Fruit fly (Drosophila melanogaster) Kc167 (cell line): ENCODE results near the gene CG32109.

Experiments
- Myc ChIP-seq: fragments of >200 bp; optimal IDR thresholded peaks from 2 replicates; lab custom pipeline; 2017; ENCODE audit warnings: missing external identifiers
- Sin3A ChIP-seq: fragments of >200 bp; optimal IDR thresholded peaks from 2 replicates; lab custom pipeline; 2018; ENCODE audit warnings: missing external identifiers
- h ChIP-seq: fragments of >200 bp; optimal IDR thresholded peaks from 3 replicates; lab custom pipeline; 2018; ENCODE audit warnings: missing external identifiers
- insv ChIP-seq: fragments of >200 bp; optimal IDR thresholded peaks from 3 replicates; lab custom pipeline; 2018; ENCODE audit warnings: missing external identifiers
- psq ChIP-seq: fragments of >200 bp; optimal IDR thresholded peaks from 2 replicates; lab custom pipeline; 2017; ENCODE audit warnings: missing external identifiers
- ttk ChIP-seq: sonication (Bioruptor generic); optimal IDR thresholded peaks from 2 replicates; lab custom pipeline; 2017; ENCODE audit warnings: missing external identifiers

Gene CG32109

dm6 chr3L:12714588-12715196, 30.5 kb upstream of the CG32109 start:
- TF ChIP-seq Myc (lab: Kevin White, UChicago) (no peak), Sin3A (lab: Kevin White, UChicago) (no peak), ttk (no peak), h (lab: Kevin White, UChicago) (no peak)

- TF ChIP-seq Sin3A (lab: Kevin White, UChicago): no peak
- no peak for TF ChIP-seq psq (lab: Kevin White, UChicago)
- TF ChIP-seq h (lab: Kevin White, UChicago): no peak
- TF ChIP-seq Myc (lab: Kevin White, UChicago): no peak
- TF ChIP-seq insv (lab: Kevin White, UChicago): no peak
- no peak for TF ChIP-seq ttk
Measured at dm6 chr3L:12716661-12717060, 28.5 kb upstream of the CG32109 start.

dm6 chr3L:12717621-12718020, 27.5 kb upstream of the CG32109 start:
- TF ChIP-seq Sin3A (lab: Kevin White, UChicago) (no peak), h (lab: Kevin White, UChicago) (no peak), insv (lab: Kevin White, UChicago) (no peak), ttk (no peak), psq (lab: Kevin White, UChicago) (no peak)

- no peak for TF ChIP-seq insv (lab: Kevin White, UChicago)
- TF ChIP-seq psq (lab: Kevin White, UChicago): no peak
- TF ChIP-seq h (lab: Kevin White, UChicago): no peak
- no peak for TF ChIP-seq Myc (lab: Kevin White, UChicago)
- no peak for TF ChIP-seq ttk
- TF ChIP-seq Sin3A (lab: Kevin White, UChicago): no peak
Measured at dm6 chr3L:12720699-12721098, 24.4 kb upstream of the CG32109 start.

- TF ChIP-seq h (lab: Kevin White, UChicago) (no peak), Sin3A (lab: Kevin White, UChicago) (no peak), psq (lab: Kevin White, UChicago) (no peak), insv (lab: Kevin White, UChicago) (no peak), Myc (lab: Kevin White, UChicago) (no peak), ttk (no peak)
Measured at dm6 chr3L:12725749-12726148, 19.4 kb upstream of the CG32109 start.

- TF ChIP-seq Sin3A (lab: Kevin White, UChicago) (no peak), psq (lab: Kevin White, UChicago) (no peak), ttk (no peak), Myc (lab: Kevin White, UChicago) (no peak), h (lab: Kevin White, UChicago) (no peak), insv (lab: Kevin White, UChicago) (no peak)
Measured at dm6 chr3L:12727212-12727611, 17.9 kb upstream of the CG32109 start.

- TF ChIP-seq h (lab: Kevin White, UChicago) (no peak), psq (lab: Kevin White, UChicago) (no peak), Sin3A (lab: Kevin White, UChicago) (no peak), insv (lab: Kevin White, UChicago) (no peak), ttk (no peak), Myc (lab: Kevin White, UChicago) (no peak)
Measured at dm6 chr3L:12729601-12730000, 15.5 kb upstream of the CG32109 start.

DNA sequence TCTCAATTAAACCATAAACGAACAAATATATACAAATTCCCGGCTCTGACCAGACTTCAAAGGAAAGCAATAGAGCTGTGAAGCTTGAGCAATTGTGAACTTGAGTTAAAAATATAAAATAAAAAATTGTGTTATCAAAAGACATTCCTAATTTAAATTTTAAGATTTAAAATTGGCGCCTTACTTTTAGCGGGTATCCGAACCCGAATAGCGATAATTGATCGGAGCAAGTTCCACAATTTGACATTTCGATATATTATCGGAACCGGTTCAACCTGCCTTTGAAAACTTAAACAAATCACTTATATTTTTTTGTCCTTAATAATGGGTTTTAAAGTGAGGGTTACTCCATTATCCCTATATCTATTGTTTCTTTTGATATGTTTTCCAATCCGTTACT, 12.4 kb upstream of the CG32109 start:
- TF ChIP-seq h (lab: Kevin White, UChicago): no peak
- no peak for TF ChIP-seq ttk
- TF ChIP-seq Sin3A (lab: Kevin White, UChicago): no peak
- TF ChIP-seq Myc (lab: Kevin White, UChicago): no peak
- no peak for TF ChIP-seq insv (lab: Kevin White, UChicago)
- no peak for TF ChIP-seq psq (lab: Kevin White, UChicago)

DNA sequence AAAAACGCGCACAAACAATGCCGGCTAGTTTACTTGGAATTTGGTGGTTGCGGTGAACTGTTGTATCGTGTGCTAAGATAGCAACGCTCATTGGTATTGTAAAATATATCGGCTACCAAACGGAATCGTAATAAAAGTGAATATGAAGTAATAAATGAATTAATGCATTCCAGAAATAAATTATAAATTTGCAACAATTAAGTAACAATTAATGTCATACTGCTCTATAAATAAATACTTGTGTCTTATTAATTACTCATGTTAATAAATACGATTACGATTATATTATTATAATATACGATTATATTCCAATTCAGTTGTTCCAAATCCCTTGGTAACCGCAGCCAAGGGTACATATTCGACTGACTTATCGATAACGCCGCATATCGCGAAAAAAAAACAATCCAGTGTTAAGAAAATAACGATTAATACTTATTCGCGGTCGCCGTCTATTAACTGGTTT, 10.6 kb upstream of the CG32109 start, which contains the start of the genes SmD1 and Ptp69D:
Gene SmD1 (minus strand): TSS at position 62 of the 463 bp plus-strand sequence.
Gene Ptp69D (plus strand): TSS at position 396 of the 463 bp plus-strand sequence.
- TF ChIP-seq psq (lab: Kevin White, UChicago) (no peak), ttk (no peak), Sin3A (lab: Kevin White, UChicago) (no peak), h (lab: Kevin White, UChicago) (no peak), insv (lab: Kevin White, UChicago) (no peak), Myc (lab: Kevin White, UChicago) (no peak)

DNA sequence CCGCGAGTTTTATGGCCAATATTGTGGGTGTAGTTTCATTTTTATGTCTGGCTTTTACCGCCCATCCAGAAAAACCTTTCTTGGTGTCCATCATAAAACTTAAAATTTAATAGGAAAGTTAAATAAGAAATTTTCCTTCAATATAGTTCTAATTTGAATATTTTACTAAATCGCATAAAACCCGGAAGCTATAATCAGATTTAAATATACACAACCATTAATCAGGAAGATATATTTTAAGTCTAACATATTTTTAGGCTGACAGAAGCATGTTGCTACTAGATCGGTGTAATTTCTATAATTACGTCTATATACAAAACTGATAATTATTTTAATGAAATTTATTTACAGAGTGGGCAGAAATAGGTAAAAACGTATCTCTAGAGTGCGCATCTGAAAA, 9.4 kb upstream of the CG32109 start:
- TF ChIP-seq h (lab: Kevin White, UChicago): no peak
- no peak for TF ChIP-seq Myc (lab: Kevin White, UChicago)
- TF ChIP-seq Sin3A (lab: Kevin White, UChicago): no peak
- TF ChIP-seq ttk: no peak
- no peak for TF ChIP-seq insv (lab: Kevin White, UChicago)
- TF ChIP-seq psq (lab: Kevin White, UChicago): no peak

dm6 chr3L:12741608-12742007, 3.5 kb upstream of the CG32109 start, which contains the start of gene CG32112:
CG32112 (plus strand) TSS chr3L:12741718.
- TF ChIP-seq Myc (lab: Kevin White, UChicago) (no peak), h (lab: Kevin White, UChicago) (no peak), Sin3A (lab: Kevin White, UChicago) (no peak), psq (lab: Kevin White, UChicago) (no peak), insv (lab: Kevin White, UChicago) (no peak)

DNA sequence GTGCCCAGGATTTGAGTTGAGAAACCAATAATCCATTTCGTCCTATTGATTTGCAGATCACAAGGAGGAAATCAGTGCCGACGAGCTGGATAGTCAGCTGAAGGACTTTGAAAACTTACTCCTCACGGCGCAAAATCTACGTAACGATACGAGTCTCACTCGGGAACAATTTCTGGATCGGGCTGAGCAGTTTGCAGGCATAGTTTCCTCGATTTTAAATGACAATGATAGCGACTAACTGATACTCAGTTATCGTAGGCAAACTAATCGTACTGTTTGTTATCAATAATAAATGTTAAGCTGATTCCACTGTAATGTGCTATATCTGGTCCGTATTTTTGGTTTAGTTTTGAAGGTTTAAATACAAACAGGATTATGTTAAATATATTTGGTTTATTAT, 1.1 kb downstream of the CG32109 start:
- TF ChIP-seq insv (lab: Kevin White, UChicago) (no peak), ttk (no peak), psq (lab: Kevin White, UChicago) (no peak), Myc (lab: Kevin White, UChicago) (no peak), Sin3A (lab: Kevin White, UChicago) (no peak)
